Fruit fly (Drosophila melanogaster) whole organism, embryonic: Measurements from ENCODE around the gene CG7378.

ENCODE experiments used
- BtbVII ChIP-seq: fragments of 200-800 bp; sonication (Bioruptor generic); optimal IDR thresholded peaks from 3 replicates; lab custom pipeline; 2017; ENCODE audit warnings: missing biosample characterization, mild to moderate bottlenecking, missing genetic modification characterization
- CG10431 ChIP-seq: fragments of 200-800 bp; sonication (Bioruptor generic); optimal IDR thresholded peaks from 3 replicates; lab custom pipeline; 2018; ENCODE audit warnings: missing biosample characterization, mild to moderate bottlenecking, missing genetic modification characterization
- CG10462 ChIP-seq: fragments of 200-800 bp; sonication (Bioruptor generic); optimal IDR thresholded peaks from 2 replicates; lab custom pipeline; 2016; ENCODE audit warnings: missing biosample characterization, missing genetic modification characterization
- CG11560 ChIP-seq: fragments of 200-800 bp; sonication (Bioruptor generic); IDR thresholded peaks from 3 replicates; pipeline ENCODE4 v1.3.6; 2022; ENCODE audit warnings: missing biosample characterization, missing genetic modification characterization
- CG12299 ChIP-seq: fragments of 200-800 bp; sonication (Bioruptor generic); optimal IDR thresholded peaks from 2 replicates; lab custom pipeline; 2018; ENCODE audit warnings: missing biosample characterization, mild to moderate bottlenecking, missing genetic modification characterization
- CG13775 ChIP-seq: fragments of 200-800 bp; sonication (Bioruptor generic); optimal IDR thresholded peaks from 3 replicates; lab custom pipeline; 2017; ENCODE audit warnings: missing biosample characterization, mild to moderate bottlenecking, missing genetic modification characterization
- CG15479 ChIP-seq: fragments of 200-800 bp; sonication (Bioruptor generic); optimal IDR thresholded peaks from 3 replicates; lab custom pipeline; 2019; ENCODE audit warnings: missing biosample characterization, mild to moderate bottlenecking, missing genetic modification characterization, moderate library complexity
- CG18476 ChIP-seq: fragments of 200-800 bp; sonication (Bioruptor generic); optimal IDR thresholded peaks from 2 replicates; lab custom pipeline; 2016; ENCODE audit warnings: missing biosample characterization, mild to moderate bottlenecking, missing genetic modification characterization
- CG18599 ChIP-seq: fragments of 200-800 bp; sonication (Bioruptor generic); optimal IDR thresholded peaks from 3 replicates; lab custom pipeline; 2017; ENCODE audit warnings: missing biosample characterization, missing genetic modification characterization, mild to moderate bottlenecking, moderate library complexity, missing genetic modification reagents
- CG34422 ChIP-seq: fragments of 200-800 bp; sonication (Bioruptor generic); IDR thresholded peaks from 3 replicates; pipeline ENCODE4 v1.3.6; 2022; ENCODE audit warnings: missing biosample characterization, missing genetic modification characterization
- CG4730 ChIP-seq: fragments of 200-800 bp; sonication (Bioruptor generic); IDR thresholded peaks from 2 replicates; pipeline ENCODE4 v1.3.6; 2022; ENCODE audit warnings: missing biosample characterization, missing genetic modification characterization
- CG6765 ChIP-seq: fragments of 200-800 bp; sonication (Bioruptor generic); optimal IDR thresholded peaks from 3 replicates; lab custom pipeline; 2017; ENCODE audit warnings: missing biosample characterization, mild to moderate bottlenecking, missing genetic modification characterization
- CG7987 ChIP-seq: fragments of 200-800 bp; sonication (Bioruptor generic); optimal IDR thresholded peaks from 2 replicates; lab custom pipeline; 2018; ENCODE audit warnings: missing biosample characterization, mild to moderate bottlenecking, missing genetic modification characterization, moderate library complexity
- CG9609 ChIP-seq: fragments of 200-800 bp; sonication (Bioruptor generic); optimal IDR thresholded peaks from 3 replicates; lab custom pipeline; 2016; ENCODE audit warnings: missing biosample characterization, missing genetic modification characterization
- CkIIα-i1 ChIP-seq: fragments of 200-800 bp; sonication (Bioruptor generic); IDR thresholded peaks from 2 replicates; pipeline ENCODE4 v1.3.6; 2022; ENCODE audit warnings: missing biosample characterization, missing genetic modification characterization
- Deaf1 ChIP-seq: fragments of 200-800 bp; optimal IDR thresholded peaks from 3 replicates; lab custom pipeline; 2019; ENCODE audit warnings: missing biosample characterization, mild to moderate bottlenecking, missing genetic modification characterization, moderate library complexity
- Dek ChIP-seq: fragments of 200-800 bp; sonication (Bioruptor generic); optimal IDR thresholded peaks from 3 replicates; lab custom pipeline; 2019; ENCODE audit warnings: missing biosample characterization, mild to moderate bottlenecking, missing genetic modification characterization, moderate library complexity
- Doc3 ChIP-seq: fragments of 200-800 bp; sonication (Bioruptor generic); IDR thresholded peaks from 3 replicates; pipeline ENCODE4 v1.3.6; 2022; ENCODE audit warnings: missing biosample characterization, missing genetic modification characterization; ENCODE audit not compliant: partially characterized antibody
- Eip74EF ChIP-seq, 2 experiments: fragments of 200-800 bp in 1 of 2; fragments of >200 bp in 1 of 2; sonication (Bioruptor generic) in 1 of 2; optimal IDR thresholded peaks; 2 replicates each; lab custom pipeline; 2017 to 2019; ENCODE audit warnings: missing biosample characterization in 2 of 2, missing genetic modification characterization in 2 of 2, mild to moderate bottlenecking in 1 of 2, moderate library complexity in 1 of 2
- Fer3 ChIP-seq: fragments of 200-800 bp; sonication (Bioruptor generic); optimal IDR thresholded peaks from 2 replicates; lab custom pipeline; 2018; ENCODE audit warnings: missing biosample characterization, mild to moderate bottlenecking, missing genetic modification characterization, moderate library complexity
- HHEX ChIP-seq: fragments of 200-800 bp; sonication (Bioruptor generic); optimal IDR thresholded peaks from 3 replicates; lab custom pipeline; 2017; ENCODE audit warnings: missing biosample characterization, mild to moderate bottlenecking, missing genetic modification characterization, missing genetic modification reagents
- Hmr ChIP-seq: fragments of 200-800 bp; sonication (Bioruptor generic); optimal IDR thresholded peaks from 3 replicates; lab custom pipeline; 2017; ENCODE audit warnings: mild to moderate bottlenecking, missing biosample characterization, missing genetic modification reagents, missing genetic modification characterization
- Hsf ChIP-seq: fragments of 200-800 bp; sonication (Bioruptor generic); optimal IDR thresholded peaks from 3 replicates; lab custom pipeline; 2016; ENCODE audit warnings: missing biosample characterization, missing genetic modification characterization
- Max ChIP-seq: fragments of 200-800 bp; sonication (Bioruptor generic); optimal IDR thresholded peaks from 2 replicates; lab custom pipeline; 2016; ENCODE audit warnings: missing biosample characterization, mild to moderate bottlenecking, missing genetic modification characterization
- Meics ChIP-seq: fragments of 200-800 bp; sonication (Bioruptor generic); optimal IDR thresholded peaks from 2 replicates; lab custom pipeline; 2017; ENCODE audit warnings: missing biosample characterization, mild to moderate bottlenecking, missing genetic modification characterization
- Oaz ChIP-seq: fragments of 200-800 bp; sonication (Bioruptor generic); IDR thresholded peaks from 2 replicates; pipeline ENCODE4 v1.3.6; 2022; ENCODE audit warnings: missing biosample characterization, missing genetic modification characterization
- Ptx1 ChIP-seq: fragments of 200-800 bp; sonication (Bioruptor generic); IDR thresholded peaks from 2 replicates; pipeline ENCODE4 v1.3.6; 2022; ENCODE audit warnings: missing biosample characterization, missing genetic modification characterization
- Rfx ChIP-seq: fragments of 200-800 bp; sonication (Bioruptor generic); IDR thresholded peaks from 2 replicates; pipeline ENCODE4 v1.3.6; 2022; ENCODE audit warnings: missing biosample characterization, missing genetic modification characterization
- Rx ChIP-seq: fragments of 200-800 bp; sonication (Bioruptor generic); IDR thresholded peaks from 2 replicates; pipeline ENCODE4 v1.3.6; 2022; ENCODE audit warnings: missing biosample characterization, missing genetic modification characterization
- Xrp1 ChIP-seq: fragments of 200-800 bp; sonication (Bioruptor generic); IDR thresholded peaks from 2 replicates; pipeline ENCODE4 v1.3.6; 2022; ENCODE audit warnings: missing biosample characterization, missing genetic modification characterization
- aop ChIP-seq: fragments of 200-800 bp; sonication (Bioruptor generic); IDR thresholded peaks from 2 replicates; pipeline ENCODE4 v1.3.6; 2022; ENCODE audit warnings: missing biosample characterization, missing genetic modification characterization
- chm ChIP-seq: fragments of 200-800 bp; sonication (Bioruptor generic); IDR thresholded peaks from 2 replicates; pipeline ENCODE4 v1.3.6; 2022; ENCODE audit warnings: missing biosample characterization, missing genetic modification characterization
- ci ChIP-seq: fragments of 200-800 bp; sonication (Bioruptor generic); IDR thresholded peaks from 3 replicates; pipeline ENCODE4 v1.3.6; 2022; ENCODE audit warnings: missing biosample characterization, missing genetic modification characterization
- crp ChIP-seq, 2 experiments: fragments of 200-800 bp; sonication (Bioruptor generic); optimal IDR thresholded peaks; 2 replicates in 1 of 2; 3 replicates in 1 of 2; lab custom pipeline; 2017; ENCODE audit warnings: missing biosample characterization in 2 of 2, missing genetic modification characterization in 2 of 2, mild to moderate bottlenecking in 1 of 2, moderate library complexity in 1 of 2
- fd3F ChIP-seq: fragments of 200-800 bp; sonication (Bioruptor generic); optimal IDR thresholded peaks from 2 replicates; lab custom pipeline; 2018; ENCODE audit warnings: missing biosample characterization, mild to moderate bottlenecking, missing genetic modification characterization, moderate library complexity
- fu2 ChIP-seq: fragments of 200-800 bp; sonication (Bioruptor generic); optimal IDR thresholded peaks from 2 replicates; lab custom pipeline; 2016; ENCODE audit warnings: missing biosample characterization, missing genetic modification characterization
- her ChIP-seq: fragments of 200-800 bp; sonication (Bioruptor generic); optimal IDR thresholded peaks from 2 replicates; lab custom pipeline; 2016; ENCODE audit warnings: missing biosample characterization, missing genetic modification characterization
- klu ChIP-seq: fragments of 200-800 bp; sonication (Bioruptor generic); IDR thresholded peaks from 2 replicates; pipeline ENCODE4 v1.3.6; 2022; ENCODE audit warnings: missing biosample characterization, missing genetic modification characterization
- nerfin-2 ChIP-seq: fragments of 200-800 bp; sonication (Bioruptor generic); IDR thresholded peaks from 2 replicates; pipeline ENCODE4 v1.3.6; 2022; ENCODE audit warnings: missing biosample characterization, missing genetic modification characterization; ENCODE audit not compliant: partially characterized antibody
- pita ChIP-seq: fragments of 200-800 bp; sonication (Bioruptor generic); optimal IDR thresholded peaks from 2 replicates; lab custom pipeline; 2017; ENCODE audit warnings: missing biosample characterization, mild to moderate bottlenecking, missing genetic modification characterization
- ranshi ChIP-seq: fragments of 200-800 bp; sonication (Bioruptor generic); IDR thresholded peaks from 2 replicates; pipeline ENCODE4 v1.3.6; 2022; ENCODE audit warnings: missing biosample characterization, missing genetic modification characterization
- rib ChIP-seq: fragments of 200-800 bp; sonication (Bioruptor generic); IDR thresholded peaks from 2 replicates; pipeline ENCODE4 v1.3.6; 2022; ENCODE audit warnings: missing biosample characterization, missing genetic modification characterization
- scrt ChIP-seq: fragments of 200-800 bp; sonication (Bioruptor generic); optimal IDR thresholded peaks from 2 replicates; lab custom pipeline; 2018; ENCODE audit warnings: missing biosample characterization, mild to moderate bottlenecking, missing genetic modification characterization, moderate library complexity
- sisA ChIP-seq: fragments of 200-800 bp; sonication (Bioruptor generic); IDR thresholded peaks from 2 replicates; pipeline ENCODE4 v1.3.6; 2022; ENCODE audit warnings: missing biosample characterization, missing genetic modification characterization
- tio ChIP-seq: fragments of 200-800 bp; sonication (Bioruptor generic); optimal IDR thresholded peaks from 2 replicates; lab custom pipeline; 2017; ENCODE audit warnings: missing biosample characterization, missing genetic modification characterization, inconsistent platforms
- tll ChIP-seq, 2 experiments: fragments of 200-800 bp in 1 of 2; fragments of >200 bp in 1 of 2; sonication (Bioruptor generic) in 1 of 2; optimal IDR thresholded peaks; 2 replicates each; lab custom pipeline; 2017 to 2019; ENCODE audit warnings: missing biosample characterization in 2 of 2, missing genetic modification characterization in 2 of 2, mild to moderate bottlenecking in 1 of 2, moderate library complexity in 1 of 2
- tna ChIP-seq: fragments of 200-800 bp; sonication (Bioruptor generic); IDR thresholded peaks from 2 replicates; pipeline ENCODE4 v1.3.6; 2022; ENCODE audit warnings: missing biosample characterization, missing genetic modification characterization; ENCODE audit not compliant: partially characterized antibody
- vnd ChIP-seq: fragments of 200-800 bp; sonication (Bioruptor generic); IDR thresholded peaks from 3 replicates; pipeline ENCODE4 v1.3.6; 2022; ENCODE audit warnings: missing biosample characterization, missing genetic modification characterization; ENCODE audit not compliant: partially characterized antibody
- wdn ChIP-seq: fragments of 200-800 bp; sonication (Bioruptor generic); IDR thresholded peaks from 2 replicates; pipeline ENCODE4 v1.3.6; 2022; ENCODE audit warnings: missing biosample characterization, missing genetic modification characterization
- wor ChIP-seq: fragments of 200-800 bp; sonication (Bioruptor generic); IDR thresholded peaks from 2 replicates; pipeline ENCODE4 v1.3.6; 2022; ENCODE audit warnings: missing biosample characterization, missing genetic modification characterization

The CG7378 gene

dm6 chrX:18923531-18923930 is 23.3 kb downstream of the CG7378 start (continued):
- TF ChIP-seq Deaf1 (tag; lab: Kevin White, UChicago) (no peak), CG13775 (GFP tag; lab: Kevin White, UChicago) (peak; percentile 12), Rx (GFP tag; lab: Robert Waterston, UW) (peak; percentile 59; the same call in 1 of the 2 replicates), Meics (GFP tag; lab: Kevin White, UChicago) (no peak), rib (GFP tag; lab: Robert Waterston, UW) (no peak), scrt (GFP tag; lab: Kevin White, UChicago) (no peak), CG7987 (GFP tag; lab: Kevin White, UChicago) (no peak), Ptx1 (GFP tag; lab: Robert Waterston, UW) (peak; percentile 45), klu (GFP tag; lab: Robert Waterston, UW) (no peak), Oaz (GFP tag; lab: Robert Waterston, UW) (no peak), fu2 (no peak), fd3F (GFP tag; lab: Kevin White, UChicago) (no peak), Doc3 (GFP tag; lab: Robert Waterston, UW) (no peak), CG11560 (no peak), vnd (GFP tag; lab: Robert Waterston, UW) (no peak), CG10431 (GFP tag; lab: Kevin White, UChicago) (peak; percentile 9), tna (no peak), CG15479 (GFP tag; lab: Kevin White, UChicago) (no peak), tio (peak; percentile 12), ci (GFP tag; lab: Robert Waterston, UW) (peak; percentile 86), sisA (GFP tag; lab: Robert Waterston, UW) (peak; percentile 77), Xrp1 (GFP tag; lab: Robert Waterston, UW) (peak; percentile 78), CG18476 (GFP tag; lab: Kevin White, UChicago) (peak; percentile 42), CG4730 (GFP tag; lab: Robert Waterston, UW) (peak; percentile 35), CG6765 (GFP tag; lab: Kevin White, UChicago) (no peak), nerfin-2 (GFP tag; lab: Robert Waterston, UW) (no peak), chm (GFP tag; lab: Robert Waterston, UW) (peak; percentile 59), CG34422 (0 out of 3 replicates have a peak, but pooled peaks have one; percentile 26), Rfx (peak; percentile 36; the same call in 1 of the 2 replicates), CG10462 (GFP tag; lab: Kevin White, UChicago) (peak; percentile 21), wdn (GFP tag; lab: Robert Waterston, UW) (no peak), crp (GFP tag; optimal IDR thresholded peaks at IDR 0.05; lab: Kevin White, UChicago) (no peak), Dek (no peak), CG12299 (tag; lab: Kevin White, UChicago) (no peak), ranshi (GFP tag; lab: Robert Waterston, UW) (peak; percentile 51; the same call in 1 of the 2 replicates), pita (GFP tag; lab: Kevin White, UChicago) (no peak), her (GFP tag; lab: Kevin White, UChicago) (no peak), CkIIα-i1 (GFP tag; lab: Robert Waterston, UW) (no peak), Eip74EF (GFP tag; optimal IDR thresholded peaks at IDR 0.05; lab: Kevin White, UChicago) (peak in 1 of 2 experiments; percentile 4), Hmr (GFP tag; lab: Kevin White, UChicago) (no peak), BtbVII (GFP tag; lab: Kevin White, UChicago) (no peak), Hsf (GFP tag; lab: Kevin White, UChicago) (peak; percentile 54), CG9609 (GFP tag; lab: Kevin White, UChicago) (peak; percentile 40), Max (GFP tag; lab: Kevin White, UChicago) (no peak), HHEX (GFP tag; lab: Kevin White, UChicago) (peak; percentile 4), tll (GFP tag; optimal IDR thresholded peaks at IDR 0.05; lab: Kevin White, UChicago) (no peak), wor (GFP tag; lab: Robert Waterston, UW) (peak; percentile 37; the same call in 1 of the 2 replicates), Fer3 (tag; lab: Kevin White, UChicago) (no peak), CG18599 (peak; percentile 10), aop (GFP tag; lab: Robert Waterston, UW) (no peak)
